Fruit fly (Drosophila melanogaster): ENCODE measurements around the gene CG4452.

dm6 chr3L:9410754-9411423, 43.7 kb downstream of the CG4452 start, which contains the start of the genes CG4022 and Cpsf5:
- TF ChIP-seq CTCF (optimal IDR thresholded peaks at IDR 0.05), result no peak
- no peak for TF ChIP-seq CG8478 (optimal IDR thresholded peaks at IDR 0.05)
